Fruit fly (Drosophila melanogaster) whole organism, embryonic: ENCODE data around the gene CG8675.

Experiments used
- Blimp-1 ChIP-seq: fragments of 200-800 bp; sonication (Bioruptor generic); optimal IDR thresholded peaks from 3 replicates; lab custom pipeline; 2018; ENCODE audit warnings: missing biosample characterization, missing genetic modification characterization, mild to moderate bottlenecking, moderate library complexity, missing genetic modification reagents
- CG12391 ChIP-seq: fragments of 200-800 bp; sonication (Bioruptor generic); optimal IDR thresholded peaks from 3 replicates; lab custom pipeline; 2018; ENCODE audit warnings: missing biosample characterization, mild to moderate bottlenecking, missing genetic modification characterization, moderate library complexity
- CG17361 ChIP-seq: fragments of 200-800 bp; sonication (Bioruptor generic); IDR thresholded peaks from 3 replicates; pipeline ENCODE4 v1.3.6; 2022; ENCODE audit warnings: missing biosample characterization, missing genetic modification characterization
- CG17829 ChIP-seq: fragments of 200-800 bp; optimal IDR thresholded peaks from 2 replicates; lab custom pipeline; 2019; ENCODE audit warnings: missing biosample characterization, mild to moderate bottlenecking, missing genetic modification characterization, moderate library complexity
- CG31441 ChIP-seq: fragments of 200-800 bp; sonication (Bioruptor generic); IDR thresholded peaks from 2 replicates; pipeline ENCODE4 v1.3.6; 2022; ENCODE audit warnings: missing biosample characterization, missing genetic modification characterization
- CG32772 ChIP-seq: fragments of 200-800 bp; sonication (Bioruptor generic); IDR thresholded peaks from 2 replicates; pipeline ENCODE4 v1.3.6; 2022; ENCODE audit warnings: missing biosample characterization, missing genetic modification characterization
- CG4424 ChIP-seq: fragments of 200-800 bp; sonication (Bioruptor generic); optimal IDR thresholded peaks from 3 replicates; lab custom pipeline; 2016; ENCODE audit warnings: missing biosample characterization, missing genetic modification characterization
- CG6689 ChIP-seq: fragments of 200-800 bp; sonication (Bioruptor generic); IDR thresholded peaks from 2 replicates; pipeline ENCODE4 v1.3.6; 2022; ENCODE audit warnings: missing biosample characterization, missing genetic modification characterization
- CG7556 ChIP-seq: fragments of 200-800 bp; sonication (Bioruptor generic); optimal IDR thresholded peaks from 2 replicates; lab custom pipeline; 2017; ENCODE audit warnings: missing biosample characterization, mild to moderate bottlenecking, missing genetic modification characterization
- CG7839 ChIP-seq: fragments of 200-800 bp; sonication (Bioruptor generic); optimal IDR thresholded peaks from 3 replicates; lab custom pipeline; 2018; ENCODE audit warnings: missing biosample characterization, mild to moderate bottlenecking, missing genetic modification characterization, moderate library complexity
- CoRest ChIP-seq: fragments of 200-800 bp; sonication (Bioruptor generic); optimal IDR thresholded peaks from 3 replicates; lab custom pipeline; 2018; ENCODE audit warnings: missing biosample characterization, mild to moderate bottlenecking, missing genetic modification characterization, moderate library complexity
- Drgx ChIP-seq: fragments of 200-800 bp; sonication (Bioruptor generic); IDR thresholded peaks from 2 replicates; pipeline ENCODE4 v1.3.6; 2022; ENCODE audit warnings: missing biosample characterization, missing genetic modification characterization
- E2f1 ChIP-seq: fragments of 200-800 bp; sonication (Bioruptor generic); IDR thresholded peaks from 2 replicates; pipeline ENCODE4 v1.3.6; 2022; ENCODE audit warnings: missing biosample characterization, missing genetic modification characterization
- Eip74EF ChIP-seq, 2 experiments: fragments of 200-800 bp in 1 of 2; fragments of >200 bp in 1 of 2; sonication (Bioruptor generic) in 1 of 2; optimal IDR thresholded peaks; 2 replicates each; lab custom pipeline; 2017 to 2019; ENCODE audit warnings: missing biosample characterization in 2 of 2, missing genetic modification characterization in 2 of 2, mild to moderate bottlenecking in 1 of 2, moderate library complexity in 1 of 2
- Ets65A ChIP-seq: fragments of 200-800 bp; sonication (Bioruptor generic); peaks from one replicate; lab custom pipeline; 2016; ENCODE audit warnings: missing biosample characterization, missing genetic modification characterization
- Hr51 ChIP-seq, 2 experiments: fragments of 200-800 bp; sonication (Bioruptor generic); optimal IDR thresholded peaks; 2 replicates in 1 of 2; 3 replicates in 1 of 2; lab custom pipeline; 2016 to 2018; ENCODE audit warnings: missing biosample characterization in 2 of 2, missing genetic modification characterization in 2 of 2, mild to moderate bottlenecking in 1 of 2, moderate library complexity in 1 of 2
- MESR4 ChIP-seq: fragments of 200-800 bp; sonication (Bioruptor generic); optimal IDR thresholded peaks from 2 replicates; lab custom pipeline; 2018; ENCODE audit warnings: missing biosample characterization, mild to moderate bottlenecking, missing genetic modification characterization, moderate library complexity
- NFAT ChIP-seq: fragments of 200-800 bp; sonication (Bioruptor generic); IDR thresholded peaks from 2 replicates; pipeline ENCODE4 v1.3.6; 2022; ENCODE audit warnings: missing biosample characterization, missing genetic modification characterization
- Nf-YC ChIP-seq: fragments of 200-800 bp; optimal IDR thresholded peaks from 3 replicates; lab custom pipeline; 2019; ENCODE audit warnings: missing biosample characterization, mild to moderate bottlenecking, missing genetic modification characterization, moderate library complexity
- Oli ChIP-seq: fragments of 200-800 bp; sonication (Bioruptor generic); optimal IDR thresholded peaks from 2 replicates; lab custom pipeline; 2018; ENCODE audit warnings: missing biosample characterization, mild to moderate bottlenecking, missing genetic modification characterization, moderate library complexity
- PHDP ChIP-seq: fragments of 200-800 bp; sonication (Bioruptor generic); optimal IDR thresholded peaks from 3 replicates; lab custom pipeline; 2018; ENCODE audit warnings: missing biosample characterization, mild to moderate bottlenecking, missing genetic modification characterization, moderate library complexity
- Ptx1 ChIP-seq: fragments of 200-800 bp; sonication (Bioruptor generic); IDR thresholded peaks from 2 replicates; pipeline ENCODE4 v1.3.6; 2022; ENCODE audit warnings: missing biosample characterization, missing genetic modification characterization
- Side ChIP-seq: fragments of 200-800 bp; sonication (Bioruptor generic); optimal IDR thresholded peaks from 2 replicates; lab custom pipeline; 2016; ENCODE audit warnings: missing biosample characterization, missing genetic modification characterization
- Ssrp ChIP-seq: fragments of 200-800 bp; sonication (Bioruptor generic); optimal IDR thresholded peaks from 2 replicates; lab custom pipeline; 2018; ENCODE audit warnings: missing biosample characterization, mild to moderate bottlenecking, missing genetic modification characterization, moderate library complexity
- Xrp1 ChIP-seq: fragments of 200-800 bp; sonication (Bioruptor generic); IDR thresholded peaks from 2 replicates; pipeline ENCODE4 v1.3.6; 2022; ENCODE audit warnings: missing biosample characterization, missing genetic modification characterization
- az2 ChIP-seq: fragments of 200-800 bp; sonication (Bioruptor generic); optimal IDR thresholded peaks from 3 replicates; lab custom pipeline; 2016; ENCODE audit warnings: missing biosample characterization, missing genetic modification characterization
- dmrt11E ChIP-seq: fragments of 200-800 bp; sonication (Bioruptor generic); optimal IDR thresholded peaks from 3 replicates; lab custom pipeline; 2018; ENCODE audit warnings: missing biosample characterization, mild to moderate bottlenecking, missing genetic modification characterization, moderate library complexity
- dysf ChIP-seq: fragments of 200-800 bp; sonication (Bioruptor generic); IDR thresholded peaks from 3 replicates; pipeline ENCODE4 v1.3.6; 2022; ENCODE audit warnings: missing biosample characterization, missing genetic modification characterization
- jigr1 ChIP-seq: fragments of 200-800 bp; sonication (Bioruptor generic); IDR thresholded peaks from 3 replicates; pipeline ENCODE4 v1.3.6; 2022; ENCODE audit warnings: missing biosample characterization, missing genetic modification characterization
- lola ChIP-seq, 3 experiments: fragments of >200 bp in 2 of 3; fragments of 200-800 bp in 1 of 3; sonication (Bioruptor generic) in 1 of 3; optimal IDR thresholded peaks; 2 replicates each; lab custom pipeline; 2017 to 2019; ENCODE audit warnings: missing biosample characterization in 3 of 3, missing genetic modification characterization in 3 of 3, mild to moderate bottlenecking in 1 of 3, moderate library complexity in 1 of 3
- nmo ChIP-seq: fragments of 200-800 bp; sonication (Bioruptor generic); optimal IDR thresholded peaks from 2 replicates; lab custom pipeline; 2018; ENCODE audit warnings: missing biosample characterization, mild to moderate bottlenecking, missing genetic modification characterization, moderate library complexity
- nom ChIP-seq: fragments of 200-800 bp; sonication (Bioruptor generic); optimal IDR thresholded peaks from 2 replicates; lab custom pipeline; 2017; ENCODE audit warnings: missing biosample characterization, missing genetic modification characterization, mild to moderate bottlenecking, moderate library complexity, missing genetic modification reagents
- pan ChIP-seq, 4 experiments: fragments of >200 bp in 3 of 4; fragments of 200-800 bp in 1 of 4; sonication (Bioruptor generic) in 1 of 4; optimal IDR thresholded peaks in 3 of 4; IDR thresholded peaks in 1 of 4; 2 replicates each; pipeline versions ENCODE4 v1.3.6 to Lab custom; 2017 to 2022; ENCODE audit warnings: missing biosample characterization in 2 of 4, missing genetic modification characterization in 2 of 4, mixed read lengths in 1 of 4
- pho ChIP-seq: fragments of 200-800 bp; sonication (Bioruptor generic); optimal IDR thresholded peaks from 2 replicates; lab custom pipeline; 2016; ENCODE audit warnings: missing biosample characterization, missing genetic modification characterization
- phol ChIP-seq: fragments of 200-800 bp; sonication (Bioruptor generic); optimal IDR thresholded peaks from 3 replicates; lab custom pipeline; 2018; ENCODE audit warnings: missing biosample characterization, mild to moderate bottlenecking, missing genetic modification characterization, moderate library complexity
- row ChIP-seq: fragments of 200-800 bp; sonication (Bioruptor generic); IDR thresholded peaks from 3 replicates; pipeline ENCODE4 v1.3.6; 2022; ENCODE audit warnings: missing biosample characterization, missing genetic modification characterization
- slou ChIP-seq: fragments of 200-800 bp; sonication (Bioruptor generic); optimal IDR thresholded peaks from 3 replicates; lab custom pipeline; 2016; ENCODE audit warnings: missing biosample characterization, missing genetic modification characterization
- stc ChIP-seq: fragments of 200-800 bp; sonication (Bioruptor generic); IDR thresholded peaks from 2 replicates; pipeline ENCODE4 v1.3.6; 2022; ENCODE audit warnings: missing biosample characterization, missing genetic modification characterization
- tll ChIP-seq, 2 experiments: fragments of 200-800 bp in 1 of 2; fragments of >200 bp in 1 of 2; sonication (Bioruptor generic) in 1 of 2; optimal IDR thresholded peaks; 2 replicates each; lab custom pipeline; 2017 to 2019; ENCODE audit warnings: missing biosample characterization in 2 of 2, missing genetic modification characterization in 2 of 2, mild to moderate bottlenecking in 1 of 2, moderate library complexity in 1 of 2
- wor ChIP-seq: fragments of 200-800 bp; sonication (Bioruptor generic); IDR thresholded peaks from 2 replicates; pipeline ENCODE4 v1.3.6; 2022; ENCODE audit warnings: missing biosample characterization, missing genetic modification characterization
- zen ChIP-seq: fragments of 200-800 bp; sonication (Bioruptor generic); optimal IDR thresholded peaks from 3 replicates; lab custom pipeline; 2018; ENCODE audit warnings: missing biosample characterization, mild to moderate bottlenecking, missing genetic modification characterization, moderate library complexity

CG8675 gene

DNA sequence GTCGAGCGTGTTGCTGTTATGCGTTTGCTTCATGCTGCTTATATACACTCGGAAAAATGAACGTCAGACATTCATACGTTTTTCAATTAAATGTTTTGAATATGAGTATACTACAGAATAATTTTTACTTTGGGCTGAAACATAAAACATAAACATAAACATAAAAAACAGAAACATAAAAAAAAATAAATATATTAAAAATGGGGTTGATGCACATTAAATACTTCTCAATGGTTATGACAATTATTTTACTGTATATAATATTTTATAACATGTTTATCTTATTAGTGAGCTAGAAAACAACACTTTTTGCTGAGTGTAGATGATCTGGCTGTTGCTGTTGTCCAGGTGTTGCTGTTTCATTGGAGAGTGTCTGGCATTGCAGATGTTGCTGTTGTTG, 11.9 kb downstream of the CG8675 start (continued):
- peak; percentile 41 for TF ChIP-seq Ssrp (tag; lab: Kevin White, UChicago)
- peak; percentile 47 for TF ChIP-seq Oli (tag; lab: Kevin White, UChicago)
- TF ChIP-seq Blimp-1 (GFP tag; lab: Kevin White, UChicago), result peak; percentile 29
- peak; percentile 21 for TF ChIP-seq CoRest
- no peak for TF ChIP-seq NFAT (GFP tag; lab: Robert Waterston, UW)
- TF ChIP-seq nmo (GFP tag; lab: Kevin White, UChicago), result peak; percentile 24
- TF ChIP-seq row (GFP tag; lab: Robert Waterston, UW), result peak; percentile 40; the same call in 2 of the 3 replicates
- TF ChIP-seq wor, result 0 out of 2 replicates have a peak, but pooled peaks have one; percentile 23
- no peak for TF ChIP-seq pan (optimal IDR thresholded peaks at IDR 0.05; lab: Kevin White, UChicago)
- TF ChIP-seq pan (GFP tag; optimal IDR thresholded peaks at IDR 0.05 in 1 of 2, IDR thresholded peaks at IDR 0.05 in 1 of 2), result peak in 1 of 2 experiments; percentile 20
- peak; percentile 38 for TF ChIP-seq CG7839 (tag; lab: Kevin White, UChicago)
- peak; percentile 41 for TF ChIP-seq Ets65A (GFP tag; lab: Kevin White, UChicago)
- peak; percentile 52 for TF ChIP-seq phol
- TF ChIP-seq PHDP, result peak; percentile 18
- peak; percentile 11 for TF ChIP-seq CG7556
- TF ChIP-seq CG4424 (GFP tag; lab: Kevin White, UChicago), result peak; percentile 22
- peak; percentile 10 for TF ChIP-seq CG17829 (tag; lab: Kevin White, UChicago)
- no peak for TF ChIP-seq slou (GFP tag; lab: Kevin White, UChicago)
- TF ChIP-seq E2f1 (GFP tag; lab: Robert Waterston, UW), result 0 out of 2 replicates have a peak, but pooled peaks have one; percentile 15
- no peak for TF ChIP-seq jigr1 (GFP tag; lab: Robert Waterston, UW)
- TF ChIP-seq CG6689 (GFP tag; lab: Robert Waterston, UW), result 0 out of 2 replicates have a peak, but pooled peaks have one; percentile 5
- 0 out of 2 replicates have a peak, but pooled peaks have one; percentile 24 for TF ChIP-seq stc (GFP tag; lab: Robert Waterston, UW)
- peak; percentile 35 for TF ChIP-seq CG12391
- peak in 1 of 2 experiments; percentile 21 for TF ChIP-seq Eip74EF (GFP tag; optimal IDR thresholded peaks at IDR 0.05; lab: Kevin White, UChicago)
- no peak for TF ChIP-seq pho (GFP tag; lab: Kevin White, UChicago)
- TF ChIP-seq CG32772, result no peak
- peak; percentile 50 for TF ChIP-seq Xrp1 (GFP tag; lab: Robert Waterston, UW)
- peak; percentile 4 for TF ChIP-seq nom
- TF ChIP-seq Hr51 (GFP tag; optimal IDR thresholded peaks at IDR 0.05; lab: Kevin White, UChicago), result peak in 1 of 2 experiments; percentile 63
- peak; percentile 17 for TF ChIP-seq zen (tag; lab: Kevin White, UChicago)
- 0 out of 3 replicates have a peak, but pooled peaks have one; percentile 5 for TF ChIP-seq dysf (GFP tag; lab: Robert Waterston, UW)
- peak; percentile 28 for TF ChIP-seq dmrt11E
- no peak for TF ChIP-seq Nf-YC
- TF ChIP-seq MESR4, result no peak
- TF ChIP-seq Drgx (GFP tag; lab: Robert Waterston, UW), result peak; percentile 65
- TF ChIP-seq tll (GFP tag; optimal IDR thresholded peaks at IDR 0.05; lab: Kevin White, UChicago), result no peak
- TF ChIP-seq Ptx1 (GFP tag; lab: Robert Waterston, UW), result peak; percentile 23; the same call in 1 of the 2 replicates
- peak; percentile 51 for TF ChIP-seq CG31441 (GFP tag; lab: Robert Waterston, UW)
- TF ChIP-seq lola (GFP tag; optimal IDR thresholded peaks at IDR 0.05; lab: Kevin White, UChicago), result peak in 1 of 3 experiments; percentile 26
- peak; percentile 27 for TF ChIP-seq az2
- TF ChIP-seq CG17361, result 0 out of 3 replicates have a peak, but pooled peaks have one; percentile 46
- no peak for TF ChIP-seq Side (GFP tag; lab: Kevin White, UChicago)
